Worm (Caenorhabditis elegans): ENCODE data around the gene T09A5.4.

DNA sequence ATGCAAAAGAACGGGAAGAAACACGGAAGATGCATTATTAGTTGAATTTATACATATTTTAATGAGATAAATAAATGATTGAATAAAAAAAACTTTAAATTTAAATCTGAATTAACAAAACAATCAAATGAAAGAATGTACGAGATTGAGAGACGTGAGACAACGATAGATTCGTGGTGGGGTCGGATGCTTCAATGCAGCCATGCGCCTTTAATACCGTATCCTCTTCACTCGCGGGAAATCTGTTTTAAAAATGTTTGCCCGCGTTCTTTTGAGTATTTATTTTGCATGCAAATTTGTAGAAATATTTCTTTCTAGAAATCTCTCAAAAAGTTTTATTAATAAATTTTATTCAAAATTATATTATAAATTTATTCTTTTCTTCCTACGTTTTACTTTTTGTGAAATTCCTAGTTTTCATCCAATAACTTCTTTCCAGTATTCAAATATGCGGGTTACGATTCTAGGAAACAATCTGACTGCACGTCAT lies 34.4 kb downstream of the T09A5.4 start, which contains the start of gene perm-1:
- TF ChIP-seq pqm-1 (tag; optimal IDR thresholded peaks at IDR 0.05) (no peak), lin-13 (GFP tag; optimal IDR thresholded peaks at IDR 0.05) (no peak), daf-19 (GFP tag; conservative IDR thresholded peaks at IDR 0.05) (no peak), dpl-1 (GFP tag; optimal IDR thresholded peaks at IDR 0.05) (no peak), lin-39 (tag; optimal IDR thresholded peaks at IDR 0.05) (no peak), ama-1 (optimal IDR thresholded peaks at IDR 0.05) (no peak), zfp-2 (tag; optimal IDR thresholded peaks at IDR 0.05) (no peak), lsy-2 (tag; optimal IDR thresholded peaks at IDR 0.05) (peak in 1 of 2 experiments; percentile 69), hif-1 (tag; optimal IDR thresholded peaks at IDR 0.05) (no peak), nhr-111 (GFP tag; optimal IDR thresholded peaks at IDR 0.05) (no peak), nhr-77 (tag; optimal IDR thresholded peaks at IDR 0.05) (no peak), madf-5 (GFP tag; IDR thresholded peaks at IDR 0.05) (no peak), mxl-2 (GFP tag; conservative IDR thresholded peaks at IDR 0.05) (no peak), unc-130 (GFP tag; optimal IDR thresholded peaks at IDR 0.05) (peak; percentile 75)
